Worm (Caenorhabditis elegans) whole organism, L4/young adult: ENCODE results near the gene Y60A9.3.

Experiments
- W03F9.2 ChIP-seq: fragments of 150-350 bp; optimal IDR thresholded peaks from 2 replicates; lab custom pipeline; 2014; ENCODE audit warnings: missing biosample characterization, missing genetic modification characterization
- dao-5 ChIP-seq: sonication (generic microtip); optimal IDR thresholded peaks from 2 replicates; lab custom pipeline; 2016; ENCODE audit warnings: missing genotype, missing genetic modification characterization, moderate library complexity, missing compliant biosample characterization
- him-1 ChIP-seq: sonication (generic microtip); optimal IDR thresholded peaks from 2 replicates; lab custom pipeline; 2016; ENCODE audit warnings: missing genotype, missing genetic modification reagents, missing genetic modification characterization, missing compliant biosample characterization

DNA sequence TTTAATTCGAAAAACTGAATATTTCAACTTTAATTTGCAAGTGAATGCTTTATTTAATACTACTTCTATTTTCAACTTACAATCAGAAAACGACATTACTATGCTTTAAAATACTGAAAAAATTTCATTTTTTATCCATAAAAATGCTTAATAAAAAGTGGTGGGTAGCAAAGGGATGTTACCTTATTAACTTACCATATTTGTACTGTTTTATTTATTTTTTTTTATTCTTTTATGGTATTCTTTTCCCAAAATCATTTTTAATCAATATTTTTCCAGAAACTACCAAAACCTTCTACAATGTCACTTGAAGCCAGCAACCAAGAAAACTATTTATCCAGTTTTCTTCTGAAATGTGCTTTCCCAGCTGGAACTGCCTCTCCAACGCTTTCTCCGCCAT is at the start of gene Y60A9.3:
- no peak for TF ChIP-seq him-1 (tag; lab: Kevin White, UChicago)
- no peak for TF ChIP-seq dao-5 (tag; lab: Kevin White, UChicago)
- no peak for TF ChIP-seq W03F9.2 (tag; lab: Kevin White, UChicago)
